Fruit fly (Drosophila melanogaster) whole organism, embryonic: ENCODE measurements around the gene Nsf2.

ENCODE experiments used
- CG13624 ChIP-seq: fragments of 200-800 bp; sonication (Bioruptor generic); optimal IDR thresholded peaks from 2 replicates; lab custom pipeline; 2016; ENCODE audit warnings: missing biosample characterization, missing genetic modification characterization
- CG32532 ChIP-seq: fragments of 200-800 bp; sonication (Bioruptor generic); IDR thresholded peaks from 2 replicates; pipeline ENCODE4 v1.3.6; 2022; ENCODE audit warnings: missing biosample characterization, missing genetic modification characterization
- CG4282 ChIP-seq: fragments of 200-800 bp; sonication (Bioruptor generic); optimal IDR thresholded peaks from 2 replicates; lab custom pipeline; 2016; ENCODE audit warnings: missing biosample characterization, missing genetic modification characterization
- CG4424 ChIP-seq: fragments of 200-800 bp; sonication (Bioruptor generic); optimal IDR thresholded peaks from 3 replicates; lab custom pipeline; 2016; ENCODE audit warnings: missing biosample characterization, missing genetic modification characterization
- CG8388 ChIP-seq: fragments of 200-800 bp; sonication (Bioruptor generic); optimal IDR thresholded peaks from 2 replicates; lab custom pipeline; 2019; ENCODE audit warnings: missing biosample characterization, mild to moderate bottlenecking, missing genetic modification characterization, moderate library complexity
- Dip3 ChIP-seq: fragments of 200-800 bp; sonication (Bioruptor generic); optimal IDR thresholded peaks from 3 replicates; lab custom pipeline; 2016; ENCODE audit warnings: missing biosample characterization, missing genetic modification characterization
- Mrtf ChIP-seq: fragments of 200-800 bp; sonication (Bioruptor generic); IDR thresholded peaks from 3 replicates; pipeline ENCODE4 v1.3.6; 2022; ENCODE audit warnings: missing biosample characterization, missing genetic modification characterization
- Sry-β ChIP-seq: fragments of 200-800 bp; sonication (Bioruptor generic); optimal IDR thresholded peaks from 2 replicates; lab custom pipeline; 2018; ENCODE audit warnings: missing biosample characterization, mild to moderate bottlenecking, missing genetic modification characterization, moderate library complexity
- Trl ChIP-seq, 3 experiments: fragments of >200 bp in 2 of 3; fragments of 200-800 bp in 1 of 3; sonication (Bioruptor generic) in 1 of 3; optimal IDR thresholded peaks; 2 replicates in 1 of 3; 3 replicates in 2 of 3; lab custom pipeline; 2016 to 2017; ENCODE audit warnings: missing biosample characterization in 1 of 3, missing genetic modification characterization in 1 of 3
- chm ChIP-seq: fragments of 200-800 bp; sonication (Bioruptor generic); IDR thresholded peaks from 2 replicates; pipeline ENCODE4 v1.3.6; 2022; ENCODE audit warnings: missing biosample characterization, missing genetic modification characterization
- gcm2 ChIP-seq: fragments of 200-800 bp; sonication (Bioruptor generic); optimal IDR thresholded peaks from 2 replicates; lab custom pipeline; 2016; ENCODE audit warnings: missing biosample characterization, missing genetic modification characterization

DNA sequence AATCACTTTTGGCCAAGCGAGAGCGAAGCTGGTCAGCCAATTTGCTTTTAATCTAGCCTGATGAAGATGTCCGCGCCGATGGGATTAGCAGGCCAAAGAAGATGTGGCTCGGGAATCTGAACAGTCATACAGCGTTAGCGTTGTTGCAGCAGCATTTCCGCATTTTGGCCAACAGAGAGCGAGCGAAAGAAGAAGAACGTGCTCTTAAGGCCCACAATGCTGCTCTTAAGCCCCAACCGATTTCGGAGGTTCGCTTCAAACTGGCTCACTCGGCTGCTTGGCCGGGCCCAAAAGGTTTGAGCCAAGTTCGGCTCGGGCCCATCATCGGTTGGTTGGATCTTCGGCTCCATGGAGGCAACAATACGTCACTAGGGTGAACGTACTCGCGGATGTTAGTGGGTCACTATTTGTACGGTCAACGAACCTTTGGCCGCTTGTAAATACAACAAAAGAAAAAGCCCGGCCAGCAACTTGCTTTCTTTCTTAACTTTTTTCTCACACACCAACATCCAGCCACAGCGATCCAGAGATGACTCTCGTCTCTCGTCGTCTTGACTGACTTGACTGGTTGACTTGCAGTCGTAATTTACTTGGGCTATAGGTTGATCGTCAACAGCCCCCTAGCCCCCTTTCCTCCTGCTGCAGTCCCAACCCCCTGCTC lies 48.0 kb downstream of the Nsf2 start:
- no peak for TF ChIP-seq CG13624 (GFP tag; lab: Kevin White, UChicago)
- TF ChIP-seq CG8388: no peak
- TF ChIP-seq Trl (optimal IDR thresholded peaks at IDR 0.05; lab: Kevin White, UChicago): peak; percentile 32 to 45
- no peak for TF ChIP-seq Trl (GFP tag; optimal IDR thresholded peaks at IDR 0.05; lab: Kevin White, UChicago)
- no peak for TF ChIP-seq gcm2 (GFP tag; lab: Kevin White, UChicago)
- no peak for TF ChIP-seq CG4424 (GFP tag; lab: Kevin White, UChicago)
- no peak for TF ChIP-seq chm (GFP tag; lab: Robert Waterston, UW)
- no peak for TF ChIP-seq CG32532 (GFP tag; lab: Robert Waterston, UW)
- no peak for TF ChIP-seq Mrtf (GFP tag; lab: Robert Waterston, UW)
- TF ChIP-seq Sry-β (GFP tag; lab: Kevin White, UChicago): no peak
- TF ChIP-seq Dip3: no peak
- no peak for TF ChIP-seq CG4282 (GFP tag; lab: Kevin White, UChicago)
